Fruit fly (Drosophila melanogaster): ENCODE data around the gene gnu.

gnu gene

DNA sequence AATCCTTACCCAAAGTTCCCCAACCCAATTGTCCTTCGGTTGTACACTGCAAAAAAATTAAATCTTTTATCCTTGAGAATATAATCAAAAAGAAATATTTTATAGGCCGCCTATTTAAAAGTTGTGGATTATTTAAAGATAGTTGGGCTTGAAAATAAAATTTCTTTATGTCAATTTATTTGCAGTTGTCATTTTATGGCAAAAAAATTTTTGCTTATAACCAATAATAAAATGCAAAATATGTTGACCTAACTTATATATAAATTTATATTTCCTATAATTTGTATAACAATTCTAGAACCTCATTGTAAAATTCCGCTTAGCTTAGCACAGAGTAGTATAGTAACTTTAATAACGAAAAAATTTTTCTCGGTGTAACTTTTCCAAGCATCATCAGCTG is 44.3 kb upstream of the gnu start (continued):
- no peak for TF ChIP-seq Ssrp (tag; optimal IDR thresholded peaks at IDR 0.05)
- TF ChIP-seq CG1602 (GFP tag; optimal IDR thresholded peaks at IDR 0.05) = peak; percentile 20
- TF ChIP-seq CG11085 (GFP tag; IDR thresholded peaks at IDR 0.05) = no peak
- TF ChIP-seq ap (GFP tag; IDR thresholded peaks at IDR 0.05) = no peak
- no peak for TF ChIP-seq sna (GFP tag; IDR thresholded peaks at IDR 0.05; ENCODE audit: partially characterized antibody)
- no peak for TF ChIP-seq jumu (GFP tag; optimal IDR thresholded peaks at IDR 0.05)
- TF ChIP-seq onecut (GFP tag; IDR thresholded peaks at IDR 0.05) = no peak
- no peak for TF ChIP-seq Lim3 (GFP tag; IDR thresholded peaks at IDR 0.05)
- no peak for TF ChIP-seq Eip74EF (GFP tag; optimal IDR thresholded peaks at IDR 0.05)
- peak; percentile 55 for TF ChIP-seq Hmr (GFP tag; optimal IDR thresholded peaks at IDR 0.05)
- peak; percentile 73 for TF ChIP-seq CG2678 (tag; optimal IDR thresholded peaks at IDR 0.05)
- TF ChIP-seq lbe (GFP tag; optimal IDR thresholded peaks at IDR 0.05) = no peak
- no peak for TF ChIP-seq vvl (GFP tag; IDR thresholded peaks at IDR 0.05)
- TF ChIP-seq C15 (GFP tag; IDR thresholded peaks at IDR 0.05) = no peak
- TF ChIP-seq CG7987 (GFP tag; optimal IDR thresholded peaks at IDR 0.05) = no peak
- TF ChIP-seq org-1 (GFP tag; optimal IDR thresholded peaks at IDR 0.05) = peak; percentile 3
- peak; percentile 51 for TF ChIP-seq CoRest (tag; optimal IDR thresholded peaks at IDR 0.05)
- peak; percentile 33; the same call in 1 of the 2 replicates for TF ChIP-seq CG14441 (GFP tag; IDR thresholded peaks at IDR 0.05)
- TF ChIP-seq nmo (GFP tag; optimal IDR thresholded peaks at IDR 0.05) = peak; percentile 23
- no peak for TF ChIP-seq nom (GFP tag; optimal IDR thresholded peaks at IDR 0.05)
- TF ChIP-seq CG30020 (tag; optimal IDR thresholded peaks at IDR 0.05) = no peak
- no peak for TF ChIP-seq MESR4 (GFP tag; optimal IDR thresholded peaks at IDR 0.05)
- no peak for TF ChIP-seq Gug (GFP tag; IDR thresholded peaks at IDR 0.05)
- peak; percentile 22 for TF ChIP-seq CG13775 (GFP tag; optimal IDR thresholded peaks at IDR 0.05)
- peak; percentile 51 for TF ChIP-seq Fer1 (GFP tag; optimal IDR thresholded peaks at IDR 0.05)
- TF ChIP-seq CG34376 (GFP tag; optimal IDR thresholded peaks at IDR 0.05) = no peak
- TF ChIP-seq oc (tag; optimal IDR thresholded peaks at IDR 0.05) = no peak
- no peak for TF ChIP-seq run (tag; optimal IDR thresholded peaks at IDR 0.05)
- no peak for TF ChIP-seq H2.0 (GFP tag; IDR thresholded peaks at IDR 0.05)
- no peak for TF ChIP-seq Neu2 (GFP tag; optimal IDR thresholded peaks at IDR 0.05; ENCODE audit: borderline replicate concordance)
- no peak for TF ChIP-seq dan (GFP tag; IDR thresholded peaks at IDR 0.05)
- no peak for TF ChIP-seq crp (GFP tag; optimal IDR thresholded peaks at IDR 0.05)
- TF ChIP-seq p53 (GFP tag; optimal IDR thresholded peaks at IDR 0.05) = no peak
- no peak for TF ChIP-seq CG10979 (tag; optimal IDR thresholded peaks at IDR 0.05)
- peak; percentile 7 for TF ChIP-seq tap (tag; optimal IDR thresholded peaks at IDR 0.05)
- TF ChIP-seq Ada2b (GFP tag; IDR thresholded peaks at IDR 0.05) = no peak
- no peak for TF ChIP-seq phol (tag; optimal IDR thresholded peaks at IDR 0.05)
- TF ChIP-seq klu (GFP tag; IDR thresholded peaks at IDR 0.05) = no peak
- TF ChIP-seq CG11504 (tag; optimal IDR thresholded peaks at IDR 0.05) = peak; percentile 70
- TF ChIP-seq CG18599 (GFP tag; optimal IDR thresholded peaks at IDR 0.05) = peak; percentile 65
- TF ChIP-seq bbx (GFP tag; IDR thresholded peaks at IDR 0.05; ENCODE audit: partially characterized antibody) = no peak
- no peak for TF ChIP-seq Hsf (GFP tag; optimal IDR thresholded peaks at IDR 0.05)
- TF ChIP-seq maf-S (GFP tag; optimal IDR thresholded peaks at IDR 0.05) = no peak
- TF ChIP-seq Hr51 (GFP tag; optimal IDR thresholded peaks at IDR 0.05) = peak in 1 of 2 experiments; percentile 53
- TF ChIP-seq stwl (tag; optimal IDR thresholded peaks at IDR 0.05) = no peak
- TF ChIP-seq Nf-YB (GFP tag; optimal IDR thresholded peaks at IDR 0.05) = no peak
- TF ChIP-seq gem (tag; optimal IDR thresholded peaks at IDR 0.05) = peak; percentile 67
- TF ChIP-seq ERR (GFP tag; optimal IDR thresholded peaks at IDR 0.05) = no peak
- TF ChIP-seq CG3163 (GFP tag; optimal IDR thresholded peaks at IDR 0.05) = no peak
- TF ChIP-seq HHEX (GFP tag; optimal IDR thresholded peaks at IDR 0.05) = peak; percentile 10

Measured in whole organism, embryonic.